Fruit fly (Drosophila melanogaster): ENCODE data around the gene ImpE2.

ImpE2 gene

dm6 chr3L:3549468-3549867 is 37.0 kb upstream of the ImpE2 start:
- TF ChIP-seq Clk (GFP tag; optimal IDR thresholded peaks at IDR 0.05) (no peak), CG12768 (GFP tag; optimal IDR thresholded peaks at IDR 0.05) (no peak), pad (GFP tag; optimal IDR thresholded peaks at IDR 0.05) (no peak), Hr96 (GFP tag; optimal IDR thresholded peaks at IDR 0.05) (no peak), bab1 (GFP tag; optimal IDR thresholded peaks at IDR 0.05) (no peak), CG5204 (GFP tag; optimal IDR thresholded peaks at IDR 0.05) (no peak), Crg-1 (GFP tag; optimal IDR thresholded peaks at IDR 0.05) (no peak), CG14711 (tag; optimal IDR thresholded peaks at IDR 0.05) (no peak), tj (GFP tag; optimal IDR thresholded peaks at IDR 0.05) (no peak), Mnt (GFP tag; optimal IDR thresholded peaks at IDR 0.05) (no peak)

dm6 chr3L:3547113-3547512 is 34.6 kb upstream of the ImpE2 start:
- TF ChIP-seq Mnt (GFP tag; optimal IDR thresholded peaks at IDR 0.05) (no peak), toe (GFP tag; optimal IDR thresholded peaks at IDR 0.05) (no peak), CG12768 (GFP tag; optimal IDR thresholded peaks at IDR 0.05) (no peak), pad (GFP tag; optimal IDR thresholded peaks at IDR 0.05) (no peak)

dm6 chr3L:3544930-3545329 is 32.4 kb upstream of the ImpE2 start:
- TF ChIP-seq Hr96 (GFP tag; optimal IDR thresholded peaks at IDR 0.05) (no peak), bab1 (GFP tag; optimal IDR thresholded peaks at IDR 0.05) (no peak), tj (GFP tag; optimal IDR thresholded peaks at IDR 0.05) (no peak), CG33017 (tag; optimal IDR thresholded peaks at IDR 0.05) (no peak), Mnt (GFP tag; optimal IDR thresholded peaks at IDR 0.05) (no peak), toe (GFP tag; optimal IDR thresholded peaks at IDR 0.05) (no peak), pad (GFP tag; optimal IDR thresholded peaks at IDR 0.05) (no peak), CG7101 (tag; optimal IDR thresholded peaks at IDR 0.05) (no peak), Crg-1 (GFP tag; optimal IDR thresholded peaks at IDR 0.05) (no peak), ovo (GFP tag; optimal IDR thresholded peaks at IDR 0.05) (no peak), cic (GFP tag; optimal IDR thresholded peaks at IDR 0.05) (no peak), CG11617 (GFP tag; optimal IDR thresholded peaks at IDR 0.05) (no peak), cnc (optimal IDR thresholded peaks at IDR 0.05) (no peak), CG7045 (GFP tag; optimal IDR thresholded peaks at IDR 0.05) (no peak), CG14711 (tag; optimal IDR thresholded peaks at IDR 0.05) (no peak), CG5204 (GFP tag; optimal IDR thresholded peaks at IDR 0.05) (no peak)

- TF ChIP-seq CG5204 (GFP tag; optimal IDR thresholded peaks at IDR 0.05) (peak; percentile 21), bab1 (GFP tag; optimal IDR thresholded peaks at IDR 0.05) (no peak), cnc (optimal IDR thresholded peaks at IDR 0.05) (no peak), tj (GFP tag; optimal IDR thresholded peaks at IDR 0.05) (no peak)
Observed at dm6 chr3L:3544221-3544620, 31.7 kb upstream of the ImpE2 start.

dm6 chr3L:3543525-3543971 is 31.1 kb upstream of the ImpE2 start:
- TF ChIP-seq CG1620 (GFP tag; optimal IDR thresholded peaks at IDR 0.05) (peak; percentile 8), pad (GFP tag; optimal IDR thresholded peaks at IDR 0.05) (peak; percentile 17), kay (GFP tag; ENCODE audit: borderline replicate concordance) (peak; percentile 37), CG14711 (tag; optimal IDR thresholded peaks at IDR 0.05) (peak; percentile 49), Mnt (GFP tag; optimal IDR thresholded peaks at IDR 0.05) (no peak), CG12768 (GFP tag; optimal IDR thresholded peaks at IDR 0.05) (peak; percentile 50), toe (GFP tag; optimal IDR thresholded peaks at IDR 0.05) (peak; percentile 8), CG7101 (tag; optimal IDR thresholded peaks at IDR 0.05) (peak; percentile 60), CG7045 (GFP tag; optimal IDR thresholded peaks at IDR 0.05) (peak; percentile 49), Hr96 (GFP tag; optimal IDR thresholded peaks at IDR 0.05) (peak; percentile 5), CG33017 (tag; optimal IDR thresholded peaks at IDR 0.05) (no peak), tj (GFP tag; optimal IDR thresholded peaks at IDR 0.05) (no peak), bab1 (GFP tag; optimal IDR thresholded peaks at IDR 0.05) (no peak), CG11617 (GFP tag; optimal IDR thresholded peaks at IDR 0.05) (peak; percentile 37), CG5204 (GFP tag; optimal IDR thresholded peaks at IDR 0.05) (no peak), cnc (optimal IDR thresholded peaks at IDR 0.05) (no peak)

- TF ChIP-seq tj (GFP tag; optimal IDR thresholded peaks at IDR 0.05), result peak; percentile 96
- TF ChIP-seq kay (GFP tag; ENCODE audit: borderline replicate concordance), result peak; percentile 92
- TF ChIP-seq Mnt (GFP tag; optimal IDR thresholded peaks at IDR 0.05), result no peak
- no peak for TF ChIP-seq cic (GFP tag; optimal IDR thresholded peaks at IDR 0.05)
- TF ChIP-seq bab1 (GFP tag; optimal IDR thresholded peaks at IDR 0.05), result peak; percentile 5
- peak; percentile 3 for TF ChIP-seq CG7045 (GFP tag; optimal IDR thresholded peaks at IDR 0.05)
- TF ChIP-seq CG14711 (tag; optimal IDR thresholded peaks at IDR 0.05), result peak; percentile 18
- TF ChIP-seq pad (GFP tag; optimal IDR thresholded peaks at IDR 0.05), result no peak
- peak; percentile 10 for TF ChIP-seq CG11617 (GFP tag; optimal IDR thresholded peaks at IDR 0.05)
Observed at dm6 chr3L:3542498-3543322, 30.2 kb upstream of the ImpE2 start.
